Fruit fly (Drosophila melanogaster) whole organism, embryonic: Measurements from ENCODE around the gene CG46304.

Source experiments
- CG11696 ChIP-seq: fragments of 200-800 bp; sonication (Bioruptor generic); IDR thresholded peaks from 2 replicates; pipeline ENCODE4 v1.3.6; 2022; ENCODE audit warnings: missing biosample characterization, missing genetic modification characterization
- CG13287 ChIP-seq: fragments of 200-800 bp; sonication (Bioruptor generic); IDR thresholded peaks from 2 replicates; pipeline ENCODE4 v1.3.6; 2022; ENCODE audit warnings: missing biosample characterization, missing genetic modification characterization; ENCODE audit not compliant: partially characterized antibody
- CG14050 ChIP-seq: fragments of 200-800 bp; sonication (Bioruptor generic); IDR thresholded peaks from 3 replicates; pipeline ENCODE4 v1.3.6; 2022; ENCODE audit warnings: missing biosample characterization, missing genetic modification characterization
- CG14710 ChIP-seq: fragments of 200-800 bp; sonication (Bioruptor generic); optimal IDR thresholded peaks from 3 replicates; lab custom pipeline; 2019; ENCODE audit warnings: missing biosample characterization, mild to moderate bottlenecking, missing genetic modification characterization, moderate library complexity
- CG1602 ChIP-seq: fragments of 200-800 bp; sonication (Bioruptor generic); optimal IDR thresholded peaks from 3 replicates; lab custom pipeline; 2016; ENCODE audit warnings: missing biosample characterization, missing genetic modification characterization
- CG16815 ChIP-seq: fragments of 200-800 bp; sonication (Bioruptor generic); optimal IDR thresholded peaks from 3 replicates; lab custom pipeline; 2017; ENCODE audit warnings: missing biosample characterization, mild to moderate bottlenecking, missing genetic modification characterization
- CG17186 ChIP-seq: fragments of 200-800 bp; sonication (Bioruptor generic); optimal IDR thresholded peaks from 3 replicates; lab custom pipeline; 2017; ENCODE audit warnings: missing biosample characterization, missing genetic modification reagents, missing genetic modification characterization
- CG18476 ChIP-seq: fragments of 200-800 bp; sonication (Bioruptor generic); optimal IDR thresholded peaks from 2 replicates; lab custom pipeline; 2016; ENCODE audit warnings: missing biosample characterization, mild to moderate bottlenecking, missing genetic modification characterization
- CG18619 ChIP-seq: fragments of 200-800 bp; sonication (Bioruptor generic); optimal IDR thresholded peaks from 3 replicates; lab custom pipeline; 2017; ENCODE audit warnings: missing biosample characterization, mild to moderate bottlenecking, missing genetic modification characterization
- CG2120 ChIP-seq: fragments of 200-800 bp; sonication (Bioruptor generic); optimal IDR thresholded peaks from 3 replicates; lab custom pipeline; 2016; ENCODE audit warnings: missing biosample characterization, missing genetic modification characterization
- CG2199 ChIP-seq: fragments of 200-800 bp; sonication (Bioruptor generic); IDR thresholded peaks from 3 replicates; pipeline ENCODE4 v1.3.6; 2022; ENCODE audit warnings: missing biosample characterization, missing genetic modification characterization
- CG3065 ChIP-seq: fragments of 200-800 bp; sonication (Bioruptor generic); optimal IDR thresholded peaks from 2 replicates; lab custom pipeline; 2016; ENCODE audit warnings: missing biosample characterization, missing genetic modification characterization
- CG3838 ChIP-seq: fragments of 200-800 bp; sonication (Bioruptor generic); optimal IDR thresholded peaks from 3 replicates; lab custom pipeline; 2016; ENCODE audit warnings: missing biosample characterization, missing genetic modification characterization
- CG4328 ChIP-seq: fragments of 200-800 bp; sonication (Bioruptor generic); optimal IDR thresholded peaks from 3 replicates; lab custom pipeline; 2017; ENCODE audit warnings: missing biosample characterization, missing genetic modification reagents, missing genetic modification characterization
- CG6683 ChIP-seq: fragments of 200-800 bp; sonication (Bioruptor generic); optimal IDR thresholded peaks from 2 replicates; lab custom pipeline; 2017; ENCODE audit warnings: missing biosample characterization, mild to moderate bottlenecking, missing genetic modification characterization, missing genetic modification reagents
- CG6689 ChIP-seq: fragments of 200-800 bp; sonication (Bioruptor generic); IDR thresholded peaks from 2 replicates; pipeline ENCODE4 v1.3.6; 2022; ENCODE audit warnings: missing biosample characterization, missing genetic modification characterization
- CG8924 ChIP-seq: fragments of 200-800 bp; optimal IDR thresholded peaks from 3 replicates; lab custom pipeline; 2019; ENCODE audit warnings: missing biosample characterization, mild to moderate bottlenecking, missing genetic modification characterization, moderate library complexity
- CG9215 ChIP-seq: fragments of 200-800 bp; sonication (Bioruptor generic); IDR thresholded peaks from 2 replicates; pipeline ENCODE4 v1.3.6; 2022; ENCODE audit warnings: missing biosample characterization, missing genetic modification characterization
- D19A ChIP-seq: fragments of 200-800 bp; optimal IDR thresholded peaks from 3 replicates; lab custom pipeline; 2019; ENCODE audit warnings: missing biosample characterization, mild to moderate bottlenecking, missing genetic modification characterization, moderate library complexity
- E2f2 ChIP-seq: fragments of 200-800 bp; sonication (Bioruptor generic); IDR thresholded peaks from 2 replicates; pipeline ENCODE4 v1.3.6; 2022; ENCODE audit warnings: missing biosample characterization, missing genetic modification characterization
- HLH4C ChIP-seq: fragments of 200-800 bp; sonication (Bioruptor generic); IDR thresholded peaks from 3 replicates; pipeline ENCODE4 v1.3.6; 2022; ENCODE audit warnings: missing biosample characterization, missing genetic modification characterization; ENCODE audit not compliant: partially characterized antibody
- HLH54F ChIP-seq: fragments of 200-800 bp; sonication (Bioruptor generic); optimal IDR thresholded peaks from 3 replicates; lab custom pipeline; 2016; ENCODE audit warnings: missing biosample characterization, missing genetic modification characterization
- Opbp ChIP-seq: fragments of 200-800 bp; sonication (Bioruptor generic); IDR thresholded peaks from 3 replicates; pipeline ENCODE4 v1.3.6; 2022; ENCODE audit warnings: missing biosample characterization, missing genetic modification characterization; ENCODE audit not compliant: partially characterized antibody
- Sin3A ChIP-seq: fragments of >200 bp; optimal IDR thresholded peaks from 2 replicates; lab custom pipeline; 2018
- Sry-δ ChIP-seq: fragments of 200-800 bp; sonication (Bioruptor generic); optimal IDR thresholded peaks from 2 replicates; lab custom pipeline; 2016; ENCODE audit warnings: missing biosample characterization, missing genetic modification characterization
- Ssrp ChIP-seq: fragments of 200-800 bp; sonication (Bioruptor generic); optimal IDR thresholded peaks from 2 replicates; lab custom pipeline; 2018; ENCODE audit warnings: missing biosample characterization, mild to moderate bottlenecking, missing genetic modification characterization, moderate library complexity
- Xrp1 ChIP-seq: fragments of 200-800 bp; sonication (Bioruptor generic); IDR thresholded peaks from 2 replicates; pipeline ENCODE4 v1.3.6; 2022; ENCODE audit warnings: missing biosample characterization, missing genetic modification characterization
- bcd ChIP-seq: fragments of 200-800 bp; sonication (Bioruptor generic); optimal IDR thresholded peaks from 2 replicates; lab custom pipeline; 2017; ENCODE audit warnings: missing biosample characterization, mild to moderate bottlenecking, missing genetic modification characterization
- croc ChIP-seq: fragments of 200-800 bp; sonication (Bioruptor generic); conservative IDR thresholded peaks from 3 replicates; pipeline ENCODE4 v1.3.6; 2022; ENCODE audit warnings: missing biosample characterization, missing genetic modification characterization
- crol ChIP-seq: fragments of 200-800 bp; sonication (Bioruptor generic); IDR thresholded peaks from 2 replicates; pipeline ENCODE4 v1.3.6; 2022; ENCODE audit warnings: missing biosample characterization, missing genetic modification characterization
- dati ChIP-seq: fragments of 200-800 bp; sonication (Bioruptor generic); IDR thresholded peaks from 2 replicates; pipeline ENCODE4 v1.3.6; 2022; ENCODE audit warnings: missing biosample characterization, missing genetic modification characterization
- dysf ChIP-seq: fragments of 200-800 bp; sonication (Bioruptor generic); IDR thresholded peaks from 3 replicates; pipeline ENCODE4 v1.3.6; 2022; ENCODE audit warnings: missing biosample characterization, missing genetic modification characterization
- ems ChIP-seq: fragments of 200-800 bp; sonication (Bioruptor generic); optimal IDR thresholded peaks from 3 replicates; lab custom pipeline; 2016; ENCODE audit warnings: missing biosample characterization, missing genetic modification characterization
- gcm ChIP-seq: fragments of 200-800 bp; sonication (Bioruptor generic); optimal IDR thresholded peaks from 2 replicates; lab custom pipeline; 2019; ENCODE audit warnings: missing biosample characterization, mild to moderate bottlenecking, missing genetic modification characterization, moderate library complexity
- grn ChIP-seq: fragments of 200-800 bp; sonication (Bioruptor generic); optimal IDR thresholded peaks from 3 replicates; lab custom pipeline; 2017; ENCODE audit warnings: missing biosample characterization, missing genetic modification characterization
- lab ChIP-seq: fragments of 200-800 bp; sonication (Bioruptor generic); optimal IDR thresholded peaks from 3 replicates; lab custom pipeline; 2017; ENCODE audit warnings: missing biosample characterization, missing genetic modification characterization, mild to moderate bottlenecking, moderate library complexity, missing genetic modification reagents
- maf-S ChIP-seq: fragments of 200-800 bp; sonication (Bioruptor generic); optimal IDR thresholded peaks from 2 replicates; lab custom pipeline; 2016; ENCODE audit warnings: missing biosample characterization, missing genetic modification characterization
- nerfin-1 ChIP-seq: fragments of 200-800 bp; sonication (Bioruptor generic); optimal IDR thresholded peaks from 3 replicates; lab custom pipeline; 2019; ENCODE audit warnings: missing biosample characterization, mild to moderate bottlenecking, missing genetic modification characterization, moderate library complexity
- pb ChIP-seq: fragments of 200-800 bp; sonication (Bioruptor generic); optimal IDR thresholded peaks from 3 replicates; lab custom pipeline; 2016; ENCODE audit warnings: missing biosample characterization, missing genetic modification characterization
- sd ChIP-seq: fragments of 200-800 bp; sonication (Bioruptor generic); optimal IDR thresholded peaks from 3 replicates; lab custom pipeline; 2018; ENCODE audit warnings: missing biosample characterization, mild to moderate bottlenecking, missing genetic modification characterization, moderate library complexity
- seq ChIP-seq: fragments of 200-800 bp; sonication (Bioruptor generic); IDR thresholded peaks from 2 replicates; pipeline ENCODE4 v1.3.6; 2022; ENCODE audit warnings: missing biosample characterization, missing genetic modification characterization
- slbo ChIP-seq: fragments of 200-800 bp; sonication (Bioruptor generic); IDR thresholded peaks from 2 replicates; pipeline ENCODE4 v1.3.6; 2022; ENCODE audit warnings: missing biosample characterization, missing genetic modification characterization
- stc ChIP-seq: fragments of 200-800 bp; sonication (Bioruptor generic); IDR thresholded peaks from 2 replicates; pipeline ENCODE4 v1.3.6; 2022; ENCODE audit warnings: missing biosample characterization, missing genetic modification characterization
- tap ChIP-seq: fragments of 200-800 bp; optimal IDR thresholded peaks from 3 replicates; lab custom pipeline; 2019; ENCODE audit warnings: missing biosample characterization, mild to moderate bottlenecking, missing genetic modification characterization, moderate library complexity
- vnd ChIP-seq: fragments of 200-800 bp; sonication (Bioruptor generic); IDR thresholded peaks from 3 replicates; pipeline ENCODE4 v1.3.6; 2022; ENCODE audit warnings: missing biosample characterization, missing genetic modification characterization; ENCODE audit not compliant: partially characterized antibody
- wek ChIP-seq: fragments of 200-800 bp; sonication (Bioruptor generic); optimal IDR thresholded peaks from 3 replicates; lab custom pipeline; 2018; ENCODE audit warnings: missing biosample characterization, mild to moderate bottlenecking, missing genetic modification characterization, moderate library complexity
- wor ChIP-seq: fragments of 200-800 bp; sonication (Bioruptor generic); IDR thresholded peaks from 2 replicates; pipeline ENCODE4 v1.3.6; 2022; ENCODE audit warnings: missing biosample characterization, missing genetic modification characterization

Gene CG46304

dm6 chr2L:18986125-18986498 lies 40.0 kb downstream of the CG46304 start:
- TF ChIP-seq Opbp (GFP tag; lab: Robert Waterston, UW) (0 out of 3 replicates have a peak, but pooled peaks have one; percentile 7), CG14050 (GFP tag; lab: Robert Waterston, UW) (no peak), crol (GFP tag; lab: Robert Waterston, UW) (peak; percentile 30; the same call in 1 of the 2 replicates)

- TF ChIP-seq CG1602 (GFP tag; lab: Kevin White, UChicago) (peak; percentile 30), HLH4C (GFP tag; lab: Robert Waterston, UW) (peak; percentile 53; the same call in 1 of the 3 replicates), CG14710 (tag; lab: Kevin White, UChicago) (peak; percentile 82), CG6683 (GFP tag; lab: Kevin White, UChicago) (no peak), stc (GFP tag; lab: Robert Waterston, UW) (no peak), CG18476 (GFP tag; lab: Kevin White, UChicago) (no peak), CG2199 (no peak), tap (tag; lab: Kevin White, UChicago) (peak; percentile 45), D19A (tag; lab: Kevin White, UChicago) (peak; percentile 55), croc (GFP tag; lab: Robert Waterston, UW) (0 out of 3 replicates have a peak, but pooled peaks have one; percentile 19), Sry-δ (peak; percentile 68), CG17186 (GFP tag; lab: Kevin White, UChicago) (peak; percentile 28), bcd (peak; percentile 59), Ssrp (tag; lab: Kevin White, UChicago) (peak; percentile 68), CG6689 (GFP tag; lab: Robert Waterston, UW) (peak; percentile 66), grn (GFP tag; lab: Kevin White, UChicago) (no peak), seq (GFP tag; lab: Robert Waterston, UW) (no peak), gcm (GFP tag; lab: Kevin White, UChicago) (peak; percentile 63), slbo (GFP tag; lab: Robert Waterston, UW) (peak; percentile 85), CG4328 (GFP tag; lab: Kevin White, UChicago) (peak; percentile 60), CG8924 (tag; lab: Kevin White, UChicago) (peak; percentile 79), pb (no peak), Xrp1 (peak; percentile 57), dysf (GFP tag; lab: Robert Waterston, UW) (peak; percentile 73), CG13287 (GFP tag; lab: Robert Waterston, UW) (peak; percentile 57), CG2120 (GFP tag; lab: Kevin White, UChicago) (peak; percentile 54), maf-S (GFP tag; lab: Kevin White, UChicago) (no peak), CG11696 (GFP tag; lab: Robert Waterston, UW) (no peak; the same call in 1 of the 2 replicates), vnd (GFP tag; lab: Robert Waterston, UW) (peak; percentile 53; the same call in 1 of the 3 replicates), CG9215 (peak; percentile 56), HLH54F (GFP tag; lab: Kevin White, UChicago) (peak; percentile 12), CG16815 (GFP tag; lab: Kevin White, UChicago) (peak; percentile 48), E2f2 (peak; percentile 69), nerfin-1 (tag; lab: Kevin White, UChicago) (peak; percentile 42), CG3065 (GFP tag; lab: Kevin White, UChicago) (no peak), Sin3A (lab: Kevin White, UChicago) (no peak), sd (tag; lab: Kevin White, UChicago) (peak; percentile 60), lab (GFP tag; lab: Kevin White, UChicago) (peak; percentile 20), ems (GFP tag; lab: Kevin White, UChicago) (no peak), wor (no peak), wek (GFP tag; lab: Kevin White, UChicago) (no peak), CG18619 (GFP tag; lab: Kevin White, UChicago) (peak; percentile 52), dati (GFP tag; lab: Robert Waterston, UW) (no peak), CG3838 (GFP tag; lab: Kevin White, UChicago) (no peak)
These were observed 41.2 kb downstream of the CG46304 start, which contains the start of the genes Swip-1 and EMC5 for dm6 chr2L:18987078-18987895. Swip-1 (minus strand) TSS chr2L:18987280. EMC5 (plus strand) TSS chr2L:18987707.
